Worm (Caenorhabditis elegans) whole organism, mixed stage, embryonic: ENCODE results near the gene fbxb-75.

Experiments
- blmp-1 ChIP-seq: fragments of 150-350 bp; optimal IDR thresholded peaks from 2 replicates; lab custom pipeline; 2014; ENCODE audit warnings: missing biosample characterization, missing genetic modification characterization
- ceh-43 ChIP-seq: fragments of 200-800 bp; sonication (Bioruptor generic); optimal IDR thresholded peaks from 2 replicates; lab custom pipeline; 2018; ENCODE audit warnings: mild to moderate bottlenecking, missing genetic modification characterization, moderate library complexity, missing compliant biosample characterization
- ces-1 ChIP-seq: fragments of 150-350 bp; optimal IDR thresholded peaks from 2 replicates; lab custom pipeline; 2014; ENCODE audit warnings: missing biosample characterization, missing genetic modification reagents, missing genetic modification characterization
- ham-2 ChIP-seq: fragments of 200-800 bp; sonication (Bioruptor generic); optimal IDR thresholded peaks from 2 replicates; lab custom pipeline; 2018; ENCODE audit warnings: mild to moderate bottlenecking, missing genetic modification characterization, missing compliant biosample characterization
- lin-32 ChIP-seq: fragments of 200-800 bp; sonication (Bioruptor generic); optimal IDR thresholded peaks from 2 replicates; lab custom pipeline; 2018; ENCODE audit warnings: mild to moderate bottlenecking, missing genetic modification characterization, missing compliant biosample characterization
- lsy-2 ChIP-seq: fragments of 150-350 bp; optimal IDR thresholded peaks from 2 replicates; lab custom pipeline; 2014; ENCODE audit warnings: missing biosample characterization, missing genetic modification characterization
- mep-1 ChIP-seq: fragments of 150-350 bp; optimal IDR thresholded peaks from 2 replicates; lab custom pipeline; 2017; ENCODE audit warnings: missing biosample characterization, missing genetic modification reagents, missing genetic modification characterization, inconsistent platforms
- pha-4 ChIP-seq: fragments of 150-350 bp; optimal IDR thresholded peaks from 2 replicates; lab custom pipeline; 2018; ENCODE audit warnings: missing biosample characterization, missing genetic modification reagents, missing genetic modification characterization
- unc-62 ChIP-seq: fragments of 150-350 bp; optimal IDR thresholded peaks from 2 replicates; lab custom pipeline; 2014; ENCODE audit warnings: missing biosample characterization, missing genetic modification reagents, missing genetic modification characterization
- ztf-11 ChIP-seq: fragments of 150-350 bp; optimal IDR thresholded peaks from 2 replicates; lab custom pipeline; 2014; ENCODE audit warnings: missing biosample characterization, missing genetic modification characterization

- TF ChIP-seq ces-1 (GFP tag; lab: Kevin White, UChicago) = no peak
- TF ChIP-seq lsy-2 = no peak
- no peak for TF ChIP-seq pha-4 (tag; lab: Kevin White, UChicago)
- peak; percentile 23 for TF ChIP-seq unc-62 (GFP tag; lab: Kevin White, UChicago)
- no peak for TF ChIP-seq ztf-11
- TF ChIP-seq mep-1 (tag; lab: Kevin White, UChicago) = no peak
- TF ChIP-seq blmp-1 (tag; lab: Kevin White, UChicago) = peak; percentile 66
- no peak for TF ChIP-seq ceh-43 (GFP tag; lab: Kevin White, UChicago)
- no peak for TF ChIP-seq lin-32 (GFP tag; lab: Kevin White, UChicago)
- TF ChIP-seq ham-2 (GFP tag; lab: Kevin White, UChicago) = no peak
Observed at ce11 chrIV:4400350-4401326, 40.3 kb downstream of the fbxb-75 start, which contains the start of gene Y24D9A.6.
